Worm (Caenorhabditis elegans) whole organism, L1 larva: ENCODE results near the gene cpt-1.

Experiments
- ces-1 ChIP-seq: fragments of 150-350 bp; optimal IDR thresholded peaks from 2 replicates; lab custom pipeline; 2014; ENCODE audit warnings: missing biosample characterization, missing genetic modification reagents, missing genetic modification characterization
- egl-27 ChIP-seq, 2 experiments: fragments of 150-350 bp in 1 of 2; sonication (generic microtip); optimal IDR thresholded peaks; 3 replicates each; lab custom pipeline; 2017 to 2018; ENCODE audit warnings: missing biosample characterization in 2 of 2, missing genetic modification characterization in 2 of 2, missing genetic modification reagents in 2 of 2
- lsy-2 ChIP-seq, 2 experiments: fragments of 150-350 bp; optimal IDR thresholded peaks; 2 replicates each; lab custom pipeline; 2014; ENCODE audit warnings: missing biosample characterization in 2 of 2, missing genetic modification characterization in 2 of 2
- nhr-11 ChIP-seq: fragments of 150-350 bp; optimal IDR thresholded peaks from 2 replicates; lab custom pipeline; 2014; ENCODE audit warnings: missing biosample characterization, missing genetic modification characterization
- nhr-19 ChIP-seq: fragments of 200-800 bp; sonication (Bioruptor generic); conservative IDR thresholded peaks from 2 replicates; pipeline ENCODE4 v1.3.6; 2022; ENCODE audit warnings: missing genetic modification characterization, missing compliant biosample characterization
- nhr-237 ChIP-seq: fragments of 150-350 bp; optimal IDR thresholded peaks from 2 replicates; lab custom pipeline; 2014; ENCODE audit warnings: missing biosample characterization, missing genetic modification characterization
- ztf-4 ChIP-seq: fragments of 150-350 bp; optimal IDR thresholded peaks from 2 replicates; lab custom pipeline; 2014; ENCODE audit warnings: missing biosample characterization, missing genetic modification characterization

DNA sequence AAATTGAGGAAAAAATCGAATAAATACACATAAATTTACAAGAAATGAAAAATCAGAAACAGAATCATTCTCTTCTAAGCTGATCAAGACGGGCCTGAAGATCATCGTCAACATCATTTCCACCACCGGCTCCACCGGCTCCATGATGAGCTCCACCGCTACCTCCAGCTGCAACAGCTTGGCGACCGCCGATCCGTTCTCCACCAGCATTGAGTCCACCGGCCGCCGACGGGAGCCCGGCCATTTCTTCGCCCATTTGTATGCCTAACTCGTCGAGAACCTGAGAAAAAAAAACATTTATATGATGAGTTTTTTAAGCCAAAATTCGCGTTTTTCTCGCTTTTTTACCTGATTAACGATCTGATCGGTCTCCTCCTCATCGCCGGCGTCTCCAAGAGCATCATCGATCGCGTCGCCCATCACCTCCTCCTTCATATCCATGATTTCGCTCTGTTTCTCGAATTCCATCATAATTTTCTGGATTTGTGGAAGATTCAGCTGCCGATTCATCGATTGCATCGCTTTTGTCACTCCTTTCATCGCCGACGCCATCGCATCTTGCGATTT lies 28.9 kb downstream of the cpt-1 start:
- no peak for TF ChIP-seq ztf-4
- no peak for TF ChIP-seq lsy-2 (tag; optimal IDR thresholded peaks at IDR 0.05; lab: Kevin White, UChicago)
- TF ChIP-seq ces-1 (GFP tag; lab: Kevin White, UChicago) = no peak
- no peak for TF ChIP-seq nhr-237 (tag; lab: Kevin White, UChicago)
- no peak for TF ChIP-seq nhr-19 (GFP tag; lab: Robert Waterston, UW)
- TF ChIP-seq egl-27 (tag; optimal IDR thresholded peaks at IDR 0.05; lab: Kevin White, UChicago) = no peak
- no peak for TF ChIP-seq nhr-11 (tag; lab: Kevin White, UChicago)
